Worm (Caenorhabditis elegans) whole organism, L2 larva: ENCODE data around the gene C16D2.1.

Source experiments
- C34F6.9 ChIP-seq: fragments of 150-350 bp; optimal IDR thresholded peaks from 2 replicates; lab custom pipeline; 2014; ENCODE audit warnings: missing biosample characterization, missing genetic modification characterization
- F13H6.1 ChIP-seq: sonication (generic microtip); optimal IDR thresholded peaks from 2 replicates; lab custom pipeline; 2016; ENCODE audit warnings: missing genetic modification characterization, missing compliant biosample characterization
- R02D3.7 ChIP-seq: fragments of 150-350 bp; optimal IDR thresholded peaks from 2 replicates; lab custom pipeline; 2014; ENCODE audit warnings: missing biosample characterization, missing genetic modification characterization
- Y55F3AM.14 ChIP-seq: fragments of 200-800 bp; sonication (Bioruptor generic); optimal IDR thresholded peaks from 2 replicates; lab custom pipeline; 2018; ENCODE audit warnings: mild to moderate bottlenecking, missing genetic modification characterization, missing compliant biosample characterization
- ZK546.5 ChIP-seq: sonication (generic microtip); optimal IDR thresholded peaks from 2 replicates; lab custom pipeline; 2017; ENCODE audit warnings: missing biosample characterization, missing genetic modification characterization
- alr-1 ChIP-seq: fragments of 150-350 bp; optimal IDR thresholded peaks from 2 replicates; lab custom pipeline; 2014; ENCODE audit warnings: missing biosample characterization, missing genetic modification characterization
- ama-1 ChIP-seq: fragments of 150-350 bp; optimal IDR thresholded peaks from 2 replicates; lab custom pipeline; 2018; ENCODE audit warnings: inconsistent platforms
- blmp-1 ChIP-seq: sonication (generic microtip); optimal IDR thresholded peaks from 2 replicates; lab custom pipeline; 2017; ENCODE audit warnings: missing genetic modification characterization, mild to moderate bottlenecking, missing compliant biosample characterization, antibody characterized with exemption, moderate library complexity; ENCODE audit not compliant: insufficient read depth
- ceh-16 ChIP-seq: fragments of 150-350 bp; optimal IDR thresholded peaks from 2 replicates; lab custom pipeline; 2014; ENCODE audit warnings: missing biosample characterization, missing genetic modification characterization
- ceh-82 ChIP-seq: fragments of 150-350 bp; optimal IDR thresholded peaks from 2 replicates; lab custom pipeline; 2014; ENCODE audit warnings: missing biosample characterization, missing genetic modification characterization
- crh-2 ChIP-seq: sonication (generic microtip); optimal IDR thresholded peaks from 2 replicates; lab custom pipeline; 2017; ENCODE audit warnings: missing biosample characterization, missing genetic modification characterization
- egl-27 ChIP-seq: sonication (generic microtip); optimal IDR thresholded peaks from 3 replicates; lab custom pipeline; 2017; ENCODE audit warnings: missing biosample characterization, missing genetic modification reagents, missing genetic modification characterization
- elt-1 ChIP-seq: fragments of 150-350 bp; optimal IDR thresholded peaks from 2 replicates; lab custom pipeline; 2014; ENCODE audit warnings: missing biosample characterization, missing genetic modification characterization
- elt-3 ChIP-seq: sonication (generic microtip); optimal IDR thresholded peaks from 2 replicates; lab custom pipeline; 2017; ENCODE audit warnings: missing biosample characterization, missing genetic modification characterization
- fos-1 ChIP-seq: fragments of 150-350 bp; optimal IDR thresholded peaks from 2 replicates; lab custom pipeline; 2014; ENCODE audit warnings: missing biosample characterization, missing genetic modification characterization
- lin-11 ChIP-seq: fragments of 150-350 bp; sonication (generic microtip); optimal IDR thresholded peaks from 2 replicates; lab custom pipeline; 2014; ENCODE audit warnings: missing biosample characterization, missing genetic modification characterization, inconsistent platforms, mixed read lengths
- lin-39 ChIP-seq: fragments of 150-350 bp; optimal IDR thresholded peaks from 2 replicates; lab custom pipeline; 2014; ENCODE audit warnings: missing biosample characterization, missing genetic modification reagents, missing genetic modification characterization
- lsy-2 ChIP-seq, 2 experiments: fragments of 150-350 bp in 1 of 2; sonication (generic microtip) in 1 of 2; optimal IDR thresholded peaks; 2 replicates each; lab custom pipeline; 2014 to 2017; ENCODE audit warnings: missing biosample characterization in 2 of 2, missing genetic modification characterization in 2 of 2
- mab-5 ChIP-seq: fragments of 150-350 bp; optimal IDR thresholded peaks from 2 replicates; lab custom pipeline; 2014; ENCODE audit warnings: missing biosample characterization, missing genetic modification characterization
- mbf-1 ChIP-seq: sonication (generic microtip); optimal IDR thresholded peaks from 2 replicates; lab custom pipeline; 2017; ENCODE audit warnings: missing biosample characterization, missing genetic modification characterization
- mdl-1 ChIP-seq, 2 experiments: fragments of 150-350 bp in 1 of 2; sonication (generic microtip) in 1 of 2; optimal IDR thresholded peaks; 2 replicates each; lab custom pipeline; 2017; ENCODE audit warnings: missing biosample characterization in 2 of 2, missing genetic modification characterization in 2 of 2
- nhr-10 ChIP-seq: sonication (generic microtip); optimal IDR thresholded peaks from 2 replicates; lab custom pipeline; 2017; ENCODE audit warnings: missing biosample characterization, missing genetic modification characterization
- nhr-11 ChIP-seq: fragments of 150-350 bp; optimal IDR thresholded peaks from 2 replicates; lab custom pipeline; 2014; ENCODE audit warnings: missing biosample characterization, missing genetic modification characterization
- nhr-12 ChIP-seq: fragments of 150-350 bp; optimal IDR thresholded peaks from 2 replicates; lab custom pipeline; 2014; ENCODE audit warnings: missing biosample characterization, missing genetic modification characterization
- nhr-25 ChIP-seq: fragments of 150-350 bp; sonication (generic microtip); optimal IDR thresholded peaks from 3 replicates; lab custom pipeline; 2014; ENCODE audit warnings: missing biosample characterization, missing genetic modification characterization
- nhr-6 ChIP-seq: fragments of 150-350 bp; optimal IDR thresholded peaks from 2 replicates; lab custom pipeline; 2014; ENCODE audit warnings: missing biosample characterization, missing genetic modification characterization
- sma-3 ChIP-seq: sonication (generic microtip); optimal IDR thresholded peaks from 2 replicates; lab custom pipeline; 2016; ENCODE audit warnings: missing genetic modification reagents, missing genetic modification characterization, missing compliant biosample characterization
- sma-9 ChIP-seq, 2 experiments: fragments of 150-350 bp in 1 of 2; sonication (generic microtip) in 1 of 2; optimal IDR thresholded peaks; 2 replicates each; lab custom pipeline; 2014 to 2016; ENCODE audit warnings: missing genetic modification characterization in 2 of 2, mild to moderate bottlenecking in 1 of 2, missing biosample characterization in 1 of 2, missing compliant biosample characterization in 1 of 2, missing genetic modification reagents in 1 of 2, moderate library complexity in 1 of 2
- unc-39 ChIP-seq: fragments of 150-350 bp; optimal IDR thresholded peaks from 2 replicates; lab custom pipeline; 2014; ENCODE audit warnings: missing biosample characterization, missing genetic modification characterization
- unc-55 ChIP-seq: fragments of 150-350 bp; sonication (generic microtip); optimal IDR thresholded peaks from 3 replicates; lab custom pipeline; 2014; ENCODE audit warnings: missing biosample characterization, missing genetic modification reagents, missing genetic modification characterization
- zag-1 ChIP-seq: fragments of 150-350 bp; optimal IDR thresholded peaks from 2 replicates; lab custom pipeline; 2014; ENCODE audit warnings: missing biosample characterization, missing genetic modification characterization
- ztf-1 ChIP-seq: fragments of 200-800 bp; sonication (Bioruptor generic); conservative IDR thresholded peaks from 2 replicates; pipeline ENCODE4 v1.3.6; 2022; ENCODE audit warnings: missing genetic modification characterization, missing compliant biosample characterization
- ztf-11 ChIP-seq: sonication (generic microtip); optimal IDR thresholded peaks from 2 replicates; lab custom pipeline; 2017; ENCODE audit warnings: missing biosample characterization, missing genetic modification characterization
- ztf-4 ChIP-seq: fragments of 150-350 bp; optimal IDR thresholded peaks from 2 replicates; lab custom pipeline; 2014; ENCODE audit warnings: missing biosample characterization, missing genetic modification characterization

C16D2.1 gene

ce11 chrII:9130339-9130738, 1.1 kb upstream of the C16D2.1 start:
- TF ChIP-seq ztf-11 (tag; lab: Kevin White, UChicago) (no peak), ztf-4 (tag; lab: Kevin White, UChicago) (no peak), blmp-1 (tag; lab: Kevin White, UChicago) (no peak), sma-9 (GFP tag; optimal IDR thresholded peaks at IDR 0.05; lab: Kevin White, UChicago) (no peak), sma-9 (tag; optimal IDR thresholded peaks at IDR 0.05; lab: Kevin White, UChicago) (no peak), lin-39 (tag; lab: Kevin White, UChicago) (no peak), fos-1 (peak; percentile 27), ztf-1 (GFP tag; lab: Robert Waterston, UW) (no peak)

- no peak for TF ChIP-seq ztf-1 (GFP tag; lab: Robert Waterston, UW)
- no peak for TF ChIP-seq nhr-11 (tag; lab: Kevin White, UChicago)
- TF ChIP-seq sma-9 (GFP tag; optimal IDR thresholded peaks at IDR 0.05; lab: Kevin White, UChicago) = no peak
- TF ChIP-seq sma-9 (tag; optimal IDR thresholded peaks at IDR 0.05; lab: Kevin White, UChicago) = no peak
- no peak for TF ChIP-seq ama-1 (lab: Kevin White, UChicago)
- TF ChIP-seq zag-1 = no peak
- TF ChIP-seq unc-39 = no peak
- no peak for TF ChIP-seq ceh-82 (tag; lab: Kevin White, UChicago)
- TF ChIP-seq mdl-1 (tag; optimal IDR thresholded peaks at IDR 0.05; lab: Kevin White, UChicago) = no peak
- no peak for TF ChIP-seq lsy-2 (tag; optimal IDR thresholded peaks at IDR 0.05; lab: Kevin White, UChicago)
- no peak for TF ChIP-seq Y55F3AM.14
- TF ChIP-seq ztf-4 (tag; lab: Kevin White, UChicago) = no peak
- TF ChIP-seq C34F6.9 (tag; lab: Kevin White, UChicago) = no peak
- TF ChIP-seq F13H6.1 (tag; lab: Kevin White, UChicago) = no peak
- TF ChIP-seq nhr-10 (tag; lab: Kevin White, UChicago) = no peak
- no peak for TF ChIP-seq lin-39 (tag; lab: Kevin White, UChicago)
- TF ChIP-seq nhr-12 (tag; lab: Kevin White, UChicago) = no peak
- no peak for TF ChIP-seq elt-3 (tag; lab: Kevin White, UChicago)
Measured at ce11 chrII:9132338-9132737, 875 bp downstream of the C16D2.1 start.

ce11 chrII:9135878-9136277, 4.4 kb downstream of the C16D2.1 start, which contains the start of gene nlp-78:
TSS of gene nlp-78 (plus strand) at chrII:9136178.
- no peak for TF ChIP-seq lin-11 (tag; lab: Kevin White, UChicago)
- TF ChIP-seq ztf-4 (tag; lab: Kevin White, UChicago) = no peak
- no peak for TF ChIP-seq nhr-6 (tag; lab: Kevin White, UChicago)
- TF ChIP-seq blmp-1 (tag; lab: Kevin White, UChicago) = no peak
- TF ChIP-seq fos-1 = no peak
- TF ChIP-seq egl-27 (tag; lab: Kevin White, UChicago) = no peak
- TF ChIP-seq ztf-11 (tag; lab: Kevin White, UChicago) = no peak
- TF ChIP-seq Y55F3AM.14 = no peak
- no peak for TF ChIP-seq sma-3
- TF ChIP-seq mab-5 (tag; lab: Kevin White, UChicago) = no peak
- no peak for TF ChIP-seq zag-1
- TF ChIP-seq nhr-25 (tag; lab: Kevin White, UChicago) = no peak
- no peak for TF ChIP-seq mbf-1 (tag; lab: Kevin White, UChicago)
- no peak for TF ChIP-seq F13H6.1 (tag; lab: Kevin White, UChicago)

- TF ChIP-seq R02D3.7 (tag; lab: Kevin White, UChicago) = no peak
- no peak for TF ChIP-seq mdl-1 (tag; optimal IDR thresholded peaks at IDR 0.05; lab: Kevin White, UChicago)
- no peak for TF ChIP-seq elt-1 (tag; lab: Kevin White, UChicago)
- TF ChIP-seq crh-2 = no peak
- TF ChIP-seq ZK546.5 (tag; lab: Kevin White, UChicago) = no peak
- TF ChIP-seq alr-1 (tag; lab: Kevin White, UChicago) = no peak
- TF ChIP-seq unc-55 (GFP tag; lab: Kevin White, UChicago) = no peak
- no peak for TF ChIP-seq ama-1 (lab: Kevin White, UChicago)
Measured at ce11 chrII:9137803-9138202, 6.3 kb downstream of the C16D2.1 start, which contains the start of gene C16D2.3. TSS of gene C16D2.3 (plus strand) at chrII:9138103.

- TF ChIP-seq ceh-16 = no peak
Measured at ce11 chrII:9139172-9139700, 7.8 kb downstream of the C16D2.1 start, which contains the start of gene Y9C2UA.1. TSS of gene Y9C2UA.1 (plus strand) at chrII:9139650.
